Worm (Caenorhabditis elegans): ENCODE data around the gene T08G5.2.
"Not testable (repeated sequence)": the region's sequence is repeated elsewhere in the genome, so short reads cannot be mapped to it uniquely, and the experiment has no call there.

T08G5.2 gene

DNA sequence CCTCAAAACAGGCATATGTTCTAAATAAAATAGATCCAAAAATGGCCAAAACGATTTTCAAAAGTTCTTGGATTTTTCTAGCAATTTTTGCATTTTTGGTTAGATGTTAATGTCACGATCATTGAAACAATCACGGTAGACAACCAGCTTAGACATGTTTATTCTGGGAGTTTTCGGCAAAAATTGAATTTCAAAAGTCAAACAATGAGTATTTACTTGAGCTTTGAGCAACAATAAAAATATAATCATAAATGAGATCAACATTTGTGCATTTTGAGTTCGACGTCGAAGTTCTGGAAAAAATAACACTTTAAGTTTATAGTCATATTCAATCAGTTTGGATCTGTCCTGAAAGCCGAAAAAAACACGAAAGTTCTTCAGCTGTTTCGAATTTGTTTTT is at the start of gene T08G5.2:
Gene T08G5.2 (minus strand): TSS at position 101 of the 400 bp plus-strand sequence.
- TF ChIP-seq flt-1 (GFP tag; IDR thresholded peaks at IDR 0.05) (no peak), klf-2 (GFP tag; conservative IDR thresholded peaks at IDR 0.05) (no peak), ref-1 (GFP tag; conservative IDR thresholded peaks at IDR 0.05) (no peak), ztf-29 (GFP tag; IDR thresholded peaks at IDR 0.05) (no peak), ztf-23 (GFP tag; IDR thresholded peaks at IDR 0.05) (no peak), T22C8.4 (GFP tag; IDR thresholded peaks at IDR 0.05) (no peak), med-1 (GFP tag; optimal IDR thresholded peaks at IDR 0.05; ENCODE audit: insufficient read depth) (no peak), cog-1 (tag; optimal IDR thresholded peaks at IDR 0.05) (no peak), tab-1 (GFP tag; IDR thresholded peaks at IDR 0.05) (no peak)

- no peak for TF ChIP-seq tab-1 (GFP tag; IDR thresholded peaks at IDR 0.05)
- no peak for TF ChIP-seq T22C8.4 (GFP tag; IDR thresholded peaks at IDR 0.05)
- no peak for TF ChIP-seq ref-1 (GFP tag; conservative IDR thresholded peaks at IDR 0.05)
- no peak for TF ChIP-seq med-1 (GFP tag; optimal IDR thresholded peaks at IDR 0.05; ENCODE audit: insufficient read depth)
- no peak for TF ChIP-seq flt-1 (GFP tag; IDR thresholded peaks at IDR 0.05)
- no peak for TF ChIP-seq cog-1 (tag; optimal IDR thresholded peaks at IDR 0.05)
- TF ChIP-seq ztf-29 (GFP tag; IDR thresholded peaks at IDR 0.05), result no peak
- TF ChIP-seq klf-2 (GFP tag; conservative IDR thresholded peaks at IDR 0.05), result no peak
- TF ChIP-seq ztf-23 (GFP tag; IDR thresholded peaks at IDR 0.05), result no peak
Observed at ce11 chrV:14074160-14074559, 48.1 kb upstream of the T08G5.2 start, which contains the start of gene D1086.11. Gene D1086.11, plus strand, starts transcription at chrV:14074460.

ce11 chrV:14069899-14070298 is 43.8 kb upstream of the T08G5.2 start:
- no peak for TF ChIP-seq ztf-23 (GFP tag; IDR thresholded peaks at IDR 0.05)
- no peak for TF ChIP-seq T22C8.4 (GFP tag; IDR thresholded peaks at IDR 0.05)
- TF ChIP-seq cog-1 (tag; optimal IDR thresholded peaks at IDR 0.05), result no peak
- TF ChIP-seq flt-1 (GFP tag; IDR thresholded peaks at IDR 0.05), result no peak
- no peak for TF ChIP-seq med-1 (GFP tag; optimal IDR thresholded peaks at IDR 0.05; ENCODE audit: insufficient read depth)
- no peak for TF ChIP-seq ztf-29 (GFP tag; IDR thresholded peaks at IDR 0.05)
- no peak for TF ChIP-seq tab-1 (GFP tag; IDR thresholded peaks at IDR 0.05)
- TF ChIP-seq ref-1 (GFP tag; conservative IDR thresholded peaks at IDR 0.05), result no peak
- TF ChIP-seq klf-2 (GFP tag; conservative IDR thresholded peaks at IDR 0.05), result no peak

ce11 chrV:14067816-14068296 is 41.8 kb upstream of the T08G5.2 start, which contains the start of gene D1086.17:
Gene D1086.17, plus strand, starts transcription at chrV:14067866.
- no peak for TF ChIP-seq tab-1 (GFP tag; IDR thresholded peaks at IDR 0.05)
- TF ChIP-seq ztf-23 (GFP tag; IDR thresholded peaks at IDR 0.05), result no peak
- no peak for TF ChIP-seq med-1 (GFP tag; optimal IDR thresholded peaks at IDR 0.05; ENCODE audit: insufficient read depth)
- TF ChIP-seq ref-1 (GFP tag; conservative IDR thresholded peaks at IDR 0.05), result no peak
- TF ChIP-seq klf-2 (GFP tag; conservative IDR thresholded peaks at IDR 0.05), result no peak

- TF ChIP-seq tab-1 (GFP tag; IDR thresholded peaks at IDR 0.05) (no peak), flt-1 (GFP tag; IDR thresholded peaks at IDR 0.05) (no peak), T22C8.4 (GFP tag; IDR thresholded peaks at IDR 0.05) (no peak), med-1 (GFP tag; optimal IDR thresholded peaks at IDR 0.05; ENCODE audit: insufficient read depth) (no peak), ref-1 (GFP tag; conservative IDR thresholded peaks at IDR 0.05) (no peak), cog-1 (tag; optimal IDR thresholded peaks at IDR 0.05) (no peak)
Observed at ce11 chrV:14064422-14064821, 38.3 kb upstream of the T08G5.2 start, which contains the start of gene D1086.21. Gene D1086.21, plus strand, starts transcription at chrV:14064722.

DNA sequence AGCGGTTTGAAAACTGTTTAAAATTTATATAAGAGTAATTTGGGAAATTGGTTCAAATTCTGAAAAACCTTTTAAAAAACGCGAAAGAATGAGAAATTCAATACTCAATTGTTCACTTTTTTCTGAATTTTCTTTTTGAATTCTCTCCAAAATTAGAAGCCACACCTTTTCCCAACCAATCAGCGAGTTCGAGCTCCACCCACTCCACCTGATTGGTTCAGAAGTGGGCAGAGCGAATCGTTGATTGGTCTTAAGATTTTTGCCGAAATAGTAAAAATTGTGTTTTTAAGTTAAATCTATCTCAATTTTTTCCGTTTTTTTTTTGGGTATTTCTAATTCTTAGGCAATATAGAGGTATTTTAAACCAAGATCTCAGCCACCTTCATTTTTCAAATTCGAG is 37.9 kb upstream of the T08G5.2 start:
- TF ChIP-seq cog-1 (tag; optimal IDR thresholded peaks at IDR 0.05), result no peak
- TF ChIP-seq ztf-23 (GFP tag; IDR thresholded peaks at IDR 0.05), result no peak
- TF ChIP-seq med-1 (GFP tag; optimal IDR thresholded peaks at IDR 0.05; ENCODE audit: insufficient read depth), result no peak
- no peak for TF ChIP-seq ref-1 (GFP tag; conservative IDR thresholded peaks at IDR 0.05)
- no peak for TF ChIP-seq T22C8.4 (GFP tag; IDR thresholded peaks at IDR 0.05)
- no peak for TF ChIP-seq flt-1 (GFP tag; IDR thresholded peaks at IDR 0.05)

- TF ChIP-seq med-1 (GFP tag; optimal IDR thresholded peaks at IDR 0.05; ENCODE audit: insufficient read depth) (no peak), ztf-29 (GFP tag; IDR thresholded peaks at IDR 0.05) (no peak), cog-1 (tag; optimal IDR thresholded peaks at IDR 0.05) (no peak), klf-2 (GFP tag; conservative IDR thresholded peaks at IDR 0.05) (no peak), tab-1 (GFP tag; IDR thresholded peaks at IDR 0.05) (no peak), ref-1 (GFP tag; conservative IDR thresholded peaks at IDR 0.05) (no peak), flt-1 (GFP tag; IDR thresholded peaks at IDR 0.05) (no peak), ztf-23 (GFP tag; IDR thresholded peaks at IDR 0.05) (no peak), T22C8.4 (GFP tag; IDR thresholded peaks at IDR 0.05) (no peak)
Observed at ce11 chrV:14057540-14057939, 31.4 kb upstream of the T08G5.2 start, which contains the start of gene F58D12.3. Gene F58D12.3, plus strand, starts transcription at chrV:14057840.

DNA sequence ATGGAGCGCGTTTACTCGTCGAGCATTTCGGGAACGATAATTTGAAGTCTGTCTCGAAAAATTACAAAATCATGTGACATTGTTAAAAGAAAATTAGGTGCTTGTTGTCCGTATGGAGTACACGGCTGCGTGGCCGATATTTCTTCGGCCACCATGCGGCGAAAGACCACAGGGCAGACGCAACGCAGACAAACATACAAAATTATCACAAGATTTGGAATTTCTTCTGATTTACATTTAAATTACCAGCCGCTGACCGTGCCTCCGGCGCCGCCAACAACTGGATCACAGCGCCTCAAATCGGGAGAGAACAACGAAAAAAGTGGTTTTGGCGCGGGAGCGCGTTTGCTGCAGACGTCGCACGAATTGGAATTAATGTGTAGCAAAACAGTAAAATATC is 29.0 kb upstream of the T08G5.2 start:
- peak; percentile 63; the same call in 1 of the 2 replicates for TF ChIP-seq klf-2 (GFP tag; conservative IDR thresholded peaks at IDR 0.05)
- peak; percentile 82 for TF ChIP-seq ztf-23 (GFP tag; IDR thresholded peaks at IDR 0.05)
- TF ChIP-seq flt-1 (GFP tag; IDR thresholded peaks at IDR 0.05), result peak; percentile 73; the same call in 1 of the 2 replicates
- peak; percentile 59; the same call in 1 of the 2 replicates for TF ChIP-seq ztf-29 (GFP tag; IDR thresholded peaks at IDR 0.05)
- TF ChIP-seq cog-1 (tag; optimal IDR thresholded peaks at IDR 0.05), result peak; percentile 74
- TF ChIP-seq T22C8.4 (GFP tag; IDR thresholded peaks at IDR 0.05), result peak; percentile 67

DNA sequence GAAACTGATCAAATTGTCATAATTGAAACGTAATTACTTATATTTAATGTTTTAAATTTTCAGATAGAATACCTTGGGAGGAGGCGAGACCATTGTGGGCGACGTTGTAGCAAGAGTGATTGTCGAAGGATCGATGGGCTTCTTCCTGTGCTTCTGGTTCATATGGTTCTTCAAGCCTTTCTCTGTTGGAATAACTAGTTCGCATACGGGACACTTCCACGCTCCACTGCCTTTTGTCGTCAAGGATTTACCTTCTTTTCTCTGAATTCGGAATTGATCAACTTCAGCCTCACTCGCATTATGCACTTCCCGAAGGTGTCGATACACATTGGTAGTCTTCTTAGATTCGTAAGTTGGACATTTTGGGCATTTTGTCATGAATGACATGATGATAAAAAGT is 23.2 kb upstream of the T08G5.2 start, which contains the start of gene F58D12.1:
Gene F58D12.1 (plus strand): TSS at position 301 of the 400 bp plus-strand sequence.
- TF ChIP-seq ztf-23 (GFP tag; IDR thresholded peaks at IDR 0.05); ztf-29 (GFP tag; IDR thresholded peaks at IDR 0.05); ref-1 (GFP tag; conservative IDR thresholded peaks at IDR 0.05): not testable (repeated sequence)
